Fruit fly (Drosophila melanogaster): ENCODE measurements around the gene Or98b.

Or98b gene

dm6 chr3R:28326150-28326965, 25.7 kb upstream of the Or98b start (continued):
- TF ChIP-seq Rfx (GFP tag; IDR thresholded peaks at IDR 0.05) (no peak), CG10274 (GFP tag; optimal IDR thresholded peaks at IDR 0.05) (peak; percentile 96), CG11085 (GFP tag; IDR thresholded peaks at IDR 0.05) (no peak), Sox100B (GFP tag; optimal IDR thresholded peaks at IDR 0.05) (peak; percentile 98), CG9876 (GFP tag; optimal IDR thresholded peaks at IDR 0.05) (peak; percentile 99), Pdp1 (GFP tag; optimal IDR thresholded peaks at IDR 0.05) (peak; percentile 100), CG7372 (GFP tag; IDR thresholded peaks at IDR 0.05) (no peak), CG11504 (tag; optimal IDR thresholded peaks at IDR 0.05) (peak; percentile 98), CG7839 (tag; optimal IDR thresholded peaks at IDR 0.05) (peak; percentile 100), Trl (optimal IDR thresholded peaks at IDR 0.05) (peak; percentile 88 to 90), Trl (GFP tag; optimal IDR thresholded peaks at IDR 0.05) (peak; percentile 100), tio (GFP tag; optimal IDR thresholded peaks at IDR 0.05) (peak; percentile 100), Hr39 (optimal IDR thresholded peaks at IDR 0.05) (no peak), Six4 (GFP tag; optimal IDR thresholded peaks at IDR 0.05) (peak; percentile 100), bab2 (GFP tag; optimal IDR thresholded peaks at IDR 0.05) (peak; percentile 100), CG34422 (GFP tag; IDR thresholded peaks at IDR 0.05) (no peak), gce (GFP tag; IDR thresholded peaks at IDR 0.05) (no peak), Sry-δ (GFP tag; optimal IDR thresholded peaks at IDR 0.05) (peak; percentile 84), Xrp1 (GFP tag; IDR thresholded peaks at IDR 0.05) (no peak), org-1 (GFP tag; optimal IDR thresholded peaks at IDR 0.05) (peak; percentile 99), BtbVII (GFP tag; optimal IDR thresholded peaks at IDR 0.05) (peak; percentile 99), dpn (GFP tag; optimal IDR thresholded peaks at IDR 0.05) (peak; percentile 100), ci (GFP tag; IDR thresholded peaks at IDR 0.05) (no peak), danr (GFP tag; IDR thresholded peaks at IDR 0.05) (no peak), Dek (tag; optimal IDR thresholded peaks at IDR 0.05) (peak; percentile 99), CG14965 (GFP tag; optimal IDR thresholded peaks at IDR 0.05; ENCODE audit: borderline replicate concordance) (peak; percentile 93), Aef1 (GFP tag; IDR thresholded peaks at IDR 0.05) (no peak), CG31365 (tag; optimal IDR thresholded peaks at IDR 0.05) (peak; percentile 93), tx (GFP tag; optimal IDR thresholded peaks at IDR 0.05) (peak; percentile 100), CG18262 (tag; optimal IDR thresholded peaks at IDR 0.05) (peak; percentile 99), CG3163 (GFP tag; optimal IDR thresholded peaks at IDR 0.05) (peak; percentile 96), CG31441 (GFP tag; IDR thresholded peaks at IDR 0.05) (no peak), bigmax (GFP tag; optimal IDR thresholded peaks at IDR 0.05) (peak; percentile 85), phol (tag; optimal IDR thresholded peaks at IDR 0.05) (peak; percentile 98), CG18476 (GFP tag; optimal IDR thresholded peaks at IDR 0.05) (peak; percentile 99), kay (GFP tag; optimal IDR thresholded peaks at IDR 0.05) (peak; percentile 98), Bdp1 (GFP tag; optimal IDR thresholded peaks at IDR 0.05) (peak; percentile 96), CG6791 (GFP tag; IDR thresholded peaks at IDR 0.05; ENCODE audit: partially characterized antibody) (no peak), CG17802 (tag; optimal IDR thresholded peaks at IDR 0.05) (peak; percentile 92), Nf-YC (tag; optimal IDR thresholded peaks at IDR 0.05) (peak; percentile 92), eyg (GFP tag; optimal IDR thresholded peaks at IDR 0.05) (peak; percentile 99), bbx (GFP tag; IDR thresholded peaks at IDR 0.05; ENCODE audit: partially characterized antibody) (no peak), CG4424 (GFP tag; optimal IDR thresholded peaks at IDR 0.05) (peak; percentile 99), CG1792 (GFP tag; optimal IDR thresholded peaks at IDR 0.05) (peak; percentile 99), tin (GFP tag; optimal IDR thresholded peaks at IDR 0.05) (peak; percentile 99), YL-1 (GFP tag; optimal IDR thresholded peaks at IDR 0.05) (peak; percentile 99), toy (GFP tag; IDR thresholded peaks at IDR 0.05) (no peak), CG7963 (GFP tag; IDR thresholded peaks at IDR 0.05; ENCODE audit: partially characterized antibody) (no peak), Mad (GFP tag; optimal IDR thresholded peaks at IDR 0.05) (peak; percentile 100), vvl (GFP tag; IDR thresholded peaks at IDR 0.05) (no peak), ken (GFP tag; IDR thresholded peaks at IDR 0.05) (no peak)
